Worm (Caenorhabditis elegans) whole organism, L3 larva: Measurements from ENCODE around the gene F08D12.15.

Source experiments
- ama-1 ChIP-seq: fragments of 150-350 bp; optimal IDR thresholded peaks from 2 replicates; lab custom pipeline; 2018
- nhr-237 ChIP-seq: fragments of 150-350 bp; optimal IDR thresholded peaks from 2 replicates; lab custom pipeline; 2014; ENCODE audit warnings: missing biosample characterization, missing genetic modification characterization

- TF ChIP-seq ama-1 (lab: Kevin White, UChicago) = no peak
- no peak for TF ChIP-seq nhr-237
Measured at ce11 chrII:2749595-2750048, 16.8 kb upstream of the F08D12.15 start, which contains the start of gene F29A7.4.
